Fruit fly (Drosophila melanogaster): ENCODE measurements around the gene mtSSB.

Gene mtSSB

DNA sequence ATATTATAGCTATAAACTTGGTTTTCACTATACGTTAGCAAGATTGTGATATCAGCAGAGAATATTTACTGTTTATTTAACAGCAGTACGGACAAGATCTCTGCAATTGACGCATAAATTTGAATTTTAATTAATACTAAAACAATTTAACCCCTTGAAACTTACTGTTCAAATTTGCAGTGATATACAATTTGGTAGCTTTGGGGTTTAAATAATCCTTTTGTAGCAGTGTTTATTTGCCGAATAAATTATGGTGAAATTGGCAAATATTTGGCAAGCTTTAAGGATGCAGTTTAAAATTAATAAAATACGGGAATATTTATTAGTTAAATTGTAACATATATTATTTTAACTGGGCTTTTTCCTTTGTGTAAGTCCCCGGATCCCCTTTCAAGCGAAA is 12.3 kb upstream of the mtSSB start (continued):
- peak; percentile 14 for TF ChIP-seq CG10631 (GFP tag; optimal IDR thresholded peaks at IDR 0.05)
- peak; percentile 43 for TF ChIP-seq Met (GFP tag; optimal IDR thresholded peaks at IDR 0.05)
- TF ChIP-seq Smox (GFP tag; optimal IDR thresholded peaks at IDR 0.05) = peak; percentile 34
- no peak for TF ChIP-seq Eip93F (GFP tag; optimal IDR thresholded peaks at IDR 0.05)
- peak; percentile 33 for TF ChIP-seq spab (GFP tag; optimal IDR thresholded peaks at IDR 0.05)
- no peak for TF ChIP-seq Sox102F (GFP tag; optimal IDR thresholded peaks at IDR 0.05)
- no peak for TF ChIP-seq vri (GFP tag; optimal IDR thresholded peaks at IDR 0.05)

DNA sequence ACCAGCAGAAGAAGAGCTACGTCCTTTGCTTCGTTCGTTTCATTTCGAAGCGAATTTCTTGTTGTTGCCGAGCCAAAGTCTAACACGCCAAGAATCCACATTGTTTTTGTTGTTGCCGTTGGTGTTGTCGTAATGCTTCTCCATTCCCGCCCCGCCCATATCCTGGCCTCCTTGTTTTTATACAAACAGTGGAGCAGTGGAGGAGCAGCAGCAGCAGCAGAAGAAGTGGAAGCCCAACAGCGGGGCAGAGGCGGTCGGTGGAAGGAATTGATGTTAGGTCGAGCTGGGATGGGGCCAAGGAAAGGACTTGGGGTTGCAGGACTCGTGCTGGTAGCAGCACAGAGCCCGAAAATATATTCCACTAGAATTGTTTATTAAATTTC is 10.3 kb upstream of the mtSSB start:
- TF ChIP-seq Sox102F (GFP tag; optimal IDR thresholded peaks at IDR 0.05) (no peak), Eip93F (GFP tag; optimal IDR thresholded peaks at IDR 0.05) (no peak), CG6792 (GFP tag; optimal IDR thresholded peaks at IDR 0.05) (no peak), CG32006 (GFP tag; optimal IDR thresholded peaks at IDR 0.05) (no peak), CG15336 (GFP tag; IDR thresholded peaks at IDR 0.05) (no peak), fd85E (GFP tag; optimal IDR thresholded peaks at IDR 0.05) (no peak), Sox15 (GFP tag; optimal IDR thresholded peaks at IDR 0.05) (no peak), fkh (GFP tag; optimal IDR thresholded peaks at IDR 0.05) (no peak), Smox (GFP tag; optimal IDR thresholded peaks at IDR 0.05) (no peak), dsx (GFP tag; optimal IDR thresholded peaks at IDR 0.05; ENCODE audit: poor library complexity, severe bottlenecking) (no peak), CG8632 (GFP tag; optimal IDR thresholded peaks at IDR 0.05) (no peak), esn (GFP tag; optimal IDR thresholded peaks at IDR 0.05) (no peak), acj6 (GFP tag; optimal IDR thresholded peaks at IDR 0.05) (no peak), pdm3 (GFP tag; optimal IDR thresholded peaks at IDR 0.05) (no peak), CG10669 (GFP tag; optimal IDR thresholded peaks at IDR 0.05) (no peak), ss (GFP tag; optimal IDR thresholded peaks at IDR 0.05) (no peak), CG31627 (GFP tag; optimal IDR thresholded peaks at IDR 0.05) (no peak)

DNA sequence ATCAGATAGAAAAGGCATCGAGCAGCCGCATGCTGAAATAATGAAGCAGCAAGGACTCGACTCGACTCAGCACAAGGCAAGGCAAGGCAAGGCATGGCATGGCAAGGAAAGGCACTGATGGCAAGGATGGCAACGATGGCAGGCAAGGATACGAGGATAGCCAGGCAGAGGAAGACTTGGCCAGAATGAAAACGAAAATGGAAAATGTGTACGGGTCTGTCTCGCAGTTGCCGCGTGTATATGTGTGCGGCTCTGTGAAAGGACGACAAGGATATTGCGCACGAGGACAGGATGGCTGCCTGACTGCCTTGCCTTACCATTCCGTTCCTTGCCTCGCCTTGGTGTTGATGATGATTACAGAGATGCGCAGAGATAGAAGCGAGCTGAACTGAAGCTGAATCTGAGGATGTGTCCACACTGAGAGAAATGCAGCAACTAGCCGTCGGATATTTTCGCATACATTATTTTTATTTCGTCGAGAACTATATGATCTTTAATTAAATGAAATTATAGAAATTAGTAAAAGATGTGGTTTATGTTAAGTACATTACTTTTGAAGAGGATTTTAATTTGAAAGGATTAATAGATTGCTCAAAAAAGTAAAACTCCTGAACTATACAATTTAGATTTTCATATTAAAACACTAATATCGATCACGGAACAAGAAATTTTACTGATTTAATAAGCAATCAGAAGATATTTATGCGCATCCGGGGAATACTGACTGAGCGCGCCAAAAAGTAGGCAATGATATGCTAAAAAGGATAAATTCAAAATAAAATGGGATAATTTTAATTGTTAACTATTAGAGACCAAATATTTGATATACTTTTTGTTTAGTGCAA is 9.6 kb upstream of the mtSSB start:
- TF ChIP-seq CG32006 (GFP tag; optimal IDR thresholded peaks at IDR 0.05) (peak; percentile 59), acj6 (GFP tag; optimal IDR thresholded peaks at IDR 0.05) (no peak), Smox (GFP tag; optimal IDR thresholded peaks at IDR 0.05) (peak; percentile 18), CG10669 (GFP tag; optimal IDR thresholded peaks at IDR 0.05) (peak; percentile 23), Gug (GFP tag; IDR thresholded peaks at IDR 0.05) (no peak), Hr39 (GFP tag; optimal IDR thresholded peaks at IDR 0.05) (peak; percentile 24), Hr4 (GFP tag; optimal IDR thresholded peaks at IDR 0.05) (peak; percentile 31), CG8632 (GFP tag; optimal IDR thresholded peaks at IDR 0.05) (no peak), Blimp-1 (GFP tag; optimal IDR thresholded peaks at IDR 0.05) (no peak), lz (GFP tag; optimal IDR thresholded peaks at IDR 0.05) (peak; percentile 15), CG11294 (GFP tag; IDR thresholded peaks at IDR 0.05) (no peak), ss (GFP tag; optimal IDR thresholded peaks at IDR 0.05) (no peak), CG8319 (GFP tag; optimal IDR thresholded peaks at IDR 0.05) (no peak), CG34406 (GFP tag; optimal IDR thresholded peaks at IDR 0.05) (no peak), CG6792 (GFP tag; optimal IDR thresholded peaks at IDR 0.05) (no peak), salr (GFP tag; optimal IDR thresholded peaks at IDR 0.05) (peak in 1 of 2 experiments; percentile 41), CG15336 (GFP tag; IDR thresholded peaks at IDR 0.05) (no peak), dac (GFP tag; optimal IDR thresholded peaks at IDR 0.05) (no peak), cyc (GFP tag; optimal IDR thresholded peaks at IDR 0.05) (peak; percentile 17), CG11762 (GFP tag; optimal IDR thresholded peaks at IDR 0.05; ENCODE audit: insufficient read depth) (no peak), Sox14 (GFP tag; optimal IDR thresholded peaks at IDR 0.05) (peak; percentile 5), esn (GFP tag; optimal IDR thresholded peaks at IDR 0.05) (peak; percentile 51), CG3919 (GFP tag; optimal IDR thresholded peaks at IDR 0.05) (peak; percentile 1), Sox102F (GFP tag; optimal IDR thresholded peaks at IDR 0.05) (peak; percentile 4), CG6808 (GFP tag; optimal IDR thresholded peaks at IDR 0.05) (peak; percentile 29), CG16779 (tag; optimal IDR thresholded peaks at IDR 0.05) (no peak), CG11902 (GFP tag; optimal IDR thresholded peaks at IDR 0.05) (no peak), Sox15 (GFP tag; optimal IDR thresholded peaks at IDR 0.05) (no peak), CG1621 (tag; optimal IDR thresholded peaks at IDR 0.05) (no peak), OdsH (GFP tag; optimal IDR thresholded peaks at IDR 0.05) (peak; percentile 47), Hr38 (GFP tag; optimal IDR thresholded peaks at IDR 0.05) (no peak), dsx (GFP tag; optimal IDR thresholded peaks at IDR 0.05; ENCODE audit: poor library complexity, severe bottlenecking) (no peak), Ets96B (tag; optimal IDR thresholded peaks at IDR 0.05) (peak; percentile 27), CG6854 (GFP tag; optimal IDR thresholded peaks at IDR 0.05) (no peak), Ets21C (GFP tag; optimal IDR thresholded peaks at IDR 0.05) (no peak)
